Worm (Caenorhabditis elegans) whole organism, early embryonic: ENCODE data around the gene mif-4.
"Not testable (repeated sequence)": the region's sequence is repeated elsewhere in the genome, so short reads cannot be mapped to it uniquely, and the experiment has no call there.

Source experiments
- B0310.2 ChIP-seq: sonication (generic microtip); optimal IDR thresholded peaks from 2 replicates; lab custom pipeline; 2016; ENCODE audit warnings: mild to moderate bottlenecking, missing genetic modification characterization, missing compliant biosample characterization
- F13C5.2 ChIP-seq: sonication (generic microtip); optimal IDR thresholded peaks from 2 replicates; lab custom pipeline; 2017; ENCODE audit warnings: mild to moderate bottlenecking, missing genetic modification characterization, inconsistent platforms, missing compliant biosample characterization
- aly-1 ChIP-seq: sonication (generic microtip); optimal IDR thresholded peaks from 2 replicates; lab custom pipeline; 2016; ENCODE audit warnings: missing genetic modification characterization, missing compliant biosample characterization
- ama-1 ChIP-seq: fragments of 150-350 bp; optimal IDR thresholded peaks from 2 replicates; lab custom pipeline; 2014
- ceh-13 ChIP-seq: fragments of 200-800 bp; sonication (Bioruptor generic); optimal IDR thresholded peaks from 2 replicates; lab custom pipeline; 2018; ENCODE audit warnings: mild to moderate bottlenecking, missing genetic modification characterization, missing compliant biosample characterization
- ceh-36 ChIP-seq: sonication (generic microtip); optimal IDR thresholded peaks from 2 replicates; lab custom pipeline; 2016; ENCODE audit warnings: missing genetic modification characterization, inconsistent platforms, missing compliant biosample characterization
- ets-7 ChIP-seq: sonication (generic microtip); optimal IDR thresholded peaks from 2 replicates; lab custom pipeline; 2016; ENCODE audit warnings: missing genotype, missing genetic modification characterization, missing compliant biosample characterization
- flt-1 ChIP-seq: fragments of 200-800 bp; sonication (Bioruptor generic); IDR thresholded peaks from 2 replicates; pipeline ENCODE4 v1.3.6; 2022; ENCODE audit warnings: missing genetic modification characterization, missing compliant biosample characterization
- hmbx-1 ChIP-seq: sonication (generic microtip); optimal IDR thresholded peaks from 2 replicates; lab custom pipeline; 2016; ENCODE audit warnings: mild to moderate bottlenecking, missing genetic modification characterization, missing compliant biosample characterization
- hmg-4 ChIP-seq: fragments of 200-800 bp; sonication (Bioruptor generic); optimal IDR thresholded peaks from 2 replicates; lab custom pipeline; 2018; ENCODE audit warnings: mild to moderate bottlenecking, missing genetic modification characterization, missing compliant biosample characterization
- hnd-1 ChIP-seq: sonication (generic microtip); optimal IDR thresholded peaks from 2 replicates; lab custom pipeline; 2016; ENCODE audit warnings: missing genetic modification characterization, missing compliant biosample characterization
- pes-1 ChIP-seq: fragments of 200-800 bp; sonication (Bioruptor generic); IDR thresholded peaks from 2 replicates; pipeline ENCODE4 v1.3.6; 2022; ENCODE audit warnings: missing genetic modification reagents, missing genetic modification characterization, missing compliant biosample characterization
- scrt-1 ChIP-seq: fragments of 200-800 bp; sonication (Bioruptor generic); IDR thresholded peaks from 2 replicates; pipeline ENCODE4 v1.3.6; 2022; ENCODE audit warnings: missing genetic modification characterization, missing compliant biosample characterization
- sea-1 ChIP-seq: fragments of 200-800 bp; sonication (Bioruptor generic); conservative IDR thresholded peaks from 2 replicates; pipeline ENCODE4 v1.3.6; 2022; ENCODE audit warnings: missing genetic modification characterization, missing compliant biosample characterization
- tbx-11 ChIP-seq: fragments of 200-800 bp; sonication (Bioruptor generic); IDR thresholded peaks from 2 replicates; pipeline ENCODE4 v1.3.6; 2022; ENCODE audit warnings: missing genetic modification characterization, missing compliant biosample characterization
- tbx-37 ChIP-seq: fragments of 200-800 bp; sonication (Bioruptor generic); conservative IDR thresholded peaks from 2 replicates; pipeline ENCODE4 v1.3.6; 2022; ENCODE audit warnings: missing genetic modification reagents, missing genetic modification characterization, missing compliant biosample characterization
- tra-4 ChIP-seq: sonication (generic microtip); optimal IDR thresholded peaks from 2 replicates; lab custom pipeline; 2017; ENCODE audit warnings: missing genetic modification characterization, missing compliant biosample characterization

mif-4 gene

ce11 chrIV:6328198-6328597 lies 7.6 kb downstream of the mif-4 start:
- TF ChIP-seq aly-1 (tag; lab: Kevin White, UChicago) (no peak), F13C5.2 (no peak), sea-1 (no peak), tra-4 (no peak), ets-7 (tag; lab: Kevin White, UChicago) (no peak), scrt-1 (no peak), pes-1 (no peak), hnd-1 (tag; lab: Kevin White, UChicago) (no peak), B0310.2 (no peak), hmbx-1 (tag; lab: Kevin White, UChicago) (no peak), ceh-36 (tag; lab: Kevin White, UChicago) (no peak), tbx-37 (no peak)

- no peak for TF ChIP-seq ama-1 (lab: Kevin White, UChicago)
- TF ChIP-seq B0310.2 = no peak
- TF ChIP-seq ets-7 (tag; lab: Kevin White, UChicago) = no peak
- TF ChIP-seq ceh-13 (GFP tag; lab: Kevin White, UChicago) = no peak
- TF ChIP-seq sea-1 = no peak
- no peak for TF ChIP-seq flt-1
- no peak for TF ChIP-seq hmbx-1 (tag; lab: Kevin White, UChicago)
- TF ChIP-seq pes-1 = no peak
Measured at ce11 chrIV:6327363-6328015, 8.3 kb downstream of the mif-4 start.

- no peak for TF ChIP-seq ets-7 (tag; lab: Kevin White, UChicago)
- TF ChIP-seq flt-1 = no peak
- TF ChIP-seq B0310.2 = no peak
- TF ChIP-seq scrt-1 = no peak
- TF ChIP-seq ceh-36 (tag; lab: Kevin White, UChicago) = no peak
- TF ChIP-seq pes-1 = no peak
- no peak for TF ChIP-seq F13C5.2
- TF ChIP-seq hnd-1 (tag; lab: Kevin White, UChicago) = no peak
- no peak for TF ChIP-seq ceh-13 (GFP tag; lab: Kevin White, UChicago)
- TF ChIP-seq ama-1 (lab: Kevin White, UChicago) = no peak
- no peak for TF ChIP-seq tbx-11 (GFP tag; lab: Robert Waterston, UW)
Measured at ce11 chrIV:6326448-6326847, 9.3 kb downstream of the mif-4 start, which contains the start of gene lsm-8. Gene lsm-8, plus strand, starts transcription at chrIV:6326526.

- TF ChIP-seq F13C5.2 = no peak
- no peak for TF ChIP-seq ets-7 (tag; lab: Kevin White, UChicago)
- TF ChIP-seq ama-1 (lab: Kevin White, UChicago) = no peak
- TF ChIP-seq tra-4 = no peak
- no peak for TF ChIP-seq ceh-36 (tag; lab: Kevin White, UChicago)
- TF ChIP-seq sea-1 = no peak
- TF ChIP-seq hmbx-1 (tag; lab: Kevin White, UChicago) = no peak
- TF ChIP-seq tbx-37 = no peak
- TF ChIP-seq aly-1 (tag; lab: Kevin White, UChicago) = no peak
- no peak for TF ChIP-seq flt-1
- no peak for TF ChIP-seq scrt-1
- no peak for TF ChIP-seq pes-1
- no peak for TF ChIP-seq hnd-1 (tag; lab: Kevin White, UChicago)
- TF ChIP-seq ceh-13 (GFP tag; lab: Kevin White, UChicago) = no peak
- TF ChIP-seq B0310.2 = no peak
- TF ChIP-seq tbx-11 (GFP tag; lab: Robert Waterston, UW) = no peak
- no peak for TF ChIP-seq hmg-4 (GFP tag; lab: Kevin White, UChicago)
Measured at ce11 chrIV:6325772-6326171, 10.0 kb downstream of the mif-4 start.

- peak; percentile 49; the same call in 1 of the 2 replicates for TF ChIP-seq tbx-11 (GFP tag; lab: Robert Waterston, UW)
- peak; percentile 54; the same call in 1 of the 2 replicates for TF ChIP-seq tbx-37
- no peak for TF ChIP-seq scrt-1
- TF ChIP-seq flt-1 = peak; percentile 63; the same call in 1 of the 2 replicates
- no peak for TF ChIP-seq ceh-36 (tag; lab: Kevin White, UChicago)
- TF ChIP-seq ceh-13 (GFP tag; lab: Kevin White, UChicago) = no peak
- TF ChIP-seq F13C5.2 = peak; percentile 80
- peak; percentile 54; the same call in 1 of the 2 replicates for TF ChIP-seq pes-1
- peak; percentile 73 for TF ChIP-seq hmg-4 (GFP tag; lab: Kevin White, UChicago)
- TF ChIP-seq hnd-1 (tag; lab: Kevin White, UChicago) = no peak
Measured at ce11 chrIV:6323654-6324224, 12.1 kb downstream of the mif-4 start, which contains the start of gene sqd-1. Gene sqd-1, plus strand, starts transcription at chrIV:6324174.

ce11 chrIV:6321667-6322066 lies 14.1 kb downstream of the mif-4 start, which contains the start of gene Y73B6BL.29:
Gene Y73B6BL.29, plus strand, starts transcription at chrIV:6321929.
- TF ChIP-seq tbx-11 (GFP tag; lab: Robert Waterston, UW) (no peak), flt-1 (no peak), ets-7 (tag; lab: Kevin White, UChicago) (no peak), hmg-4 (GFP tag; lab: Kevin White, UChicago) (no peak), B0310.2 (no peak), pes-1 (peak; percentile 53; the same call in 1 of the 2 replicates), tra-4 (no peak), ceh-13 (GFP tag; lab: Kevin White, UChicago) (no peak), sea-1 (no peak), ama-1 (lab: Kevin White, UChicago) (no peak), scrt-1 (no peak), tbx-37 (peak; percentile 81), ceh-36 (tag; lab: Kevin White, UChicago) (no peak), hnd-1 (tag; lab: Kevin White, UChicago) (no peak), aly-1 (tag; lab: Kevin White, UChicago) (no peak), hmbx-1 (tag; lab: Kevin White, UChicago) (peak; percentile 25), F13C5.2 (peak; percentile 9)

ce11 chrIV:6317357-6317756 lies 18.4 kb downstream of the mif-4 start, which contains the start of gene Y73B6BL.12:
Gene Y73B6BL.12, minus strand, starts transcription at chrIV:6317457.
- not testable (repeated sequence) for TF ChIP-seq ets-7 (tag; lab: Kevin White, UChicago); aly-1 (tag; lab: Kevin White, UChicago); tbx-11 (GFP tag; lab: Robert Waterston, UW)
